Worm (Caenorhabditis elegans) whole organism, midembryonic: ENCODE data around the gene tni-3.

Source experiments
- T22C8.4 ChIP-seq: fragments of 200-800 bp; sonication (Bioruptor generic); IDR thresholded peaks from 2 replicates; pipeline ENCODE4 v1.3.6; 2022; ENCODE audit warnings: missing genetic modification characterization, missing compliant biosample characterization
- cog-1 ChIP-seq: sonication (generic microtip); optimal IDR thresholded peaks from 2 replicates; lab custom pipeline; 2016; ENCODE audit warnings: missing genetic modification characterization, missing compliant biosample characterization
- flt-1 ChIP-seq: fragments of 200-800 bp; sonication (Bioruptor generic); IDR thresholded peaks from 2 replicates; pipeline ENCODE4 v1.3.6; 2022; ENCODE audit warnings: missing genetic modification characterization, missing compliant biosample characterization
- klf-2 ChIP-seq: fragments of 200-800 bp; sonication (Bioruptor generic); conservative IDR thresholded peaks from 2 replicates; pipeline ENCODE4 v1.3.6; 2022; ENCODE audit warnings: missing genetic modification reagents, missing genetic modification characterization, missing compliant biosample characterization
- med-1 ChIP-seq: sonication (generic microtip); optimal IDR thresholded peaks from 2 replicates; lab custom pipeline; 2017; ENCODE audit warnings: missing genetic modification characterization, mild to moderate bottlenecking, missing compliant biosample characterization, antibody characterized with exemption, missing genetic modification reagents; ENCODE audit not compliant: insufficient read depth
- ref-1 ChIP-seq: fragments of 200-800 bp; sonication (Bioruptor generic); conservative IDR thresholded peaks from 2 replicates; pipeline ENCODE4 v1.3.6; 2022; ENCODE audit warnings: missing genetic modification reagents, missing genetic modification characterization, missing compliant biosample characterization
- tab-1 ChIP-seq: fragments of 200-800 bp; sonication (Bioruptor generic); IDR thresholded peaks from 2 replicates; pipeline ENCODE4 v1.3.6; 2022; ENCODE audit warnings: missing genetic modification characterization, missing compliant biosample characterization
- ztf-23 ChIP-seq: fragments of 200-800 bp; sonication (Bioruptor generic); IDR thresholded peaks from 2 replicates; pipeline ENCODE4 v1.3.6; 2022; ENCODE audit warnings: missing genetic modification reagents, missing genetic modification characterization, missing compliant biosample characterization
- ztf-29 ChIP-seq: fragments of 200-800 bp; sonication (Bioruptor generic); IDR thresholded peaks from 2 replicates; pipeline ENCODE4 v1.3.6; 2022; ENCODE audit warnings: missing genetic modification reagents, missing genetic modification characterization, missing compliant biosample characterization

Gene tni-3

ce11 chrV:16834989-16835388, at the start of gene tni-3:
Gene tni-3, minus strand, starts transcription at chrV:16835128.
- TF ChIP-seq flt-1 (no peak), med-1 (GFP tag; lab: Kevin White, UChicago) (no peak), ref-1 (no peak), tab-1 (GFP tag; lab: Robert Waterston, UW) (no peak), ztf-29 (GFP tag; lab: Robert Waterston, UW) (no peak), T22C8.4 (GFP tag; lab: Robert Waterston, UW) (no peak), cog-1 (tag; lab: Kevin White, UChicago) (no peak), ztf-23 (GFP tag; lab: Robert Waterston, UW) (no peak), klf-2 (GFP tag; lab: Robert Waterston, UW) (no peak)

- TF ChIP-seq tab-1 (GFP tag; lab: Robert Waterston, UW), result no peak
- TF ChIP-seq klf-2 (GFP tag; lab: Robert Waterston, UW), result no peak
- no peak for TF ChIP-seq ztf-29 (GFP tag; lab: Robert Waterston, UW)
- no peak for TF ChIP-seq ref-1
- no peak for TF ChIP-seq ztf-23 (GFP tag; lab: Robert Waterston, UW)
Observed at ce11 chrV:16882260-16882918, 47.5 kb upstream of the tni-3 start, which contains the start of the genes F09C6.11 and F09C6.12. Gene F09C6.11, minus strand, starts transcription at chrV:16882310. Gene F09C6.12, plus strand, starts transcription at chrV:16882868.

ce11 chrV:16880679-16881078, 45.8 kb upstream of the tni-3 start, which contains the start of gene F09C6.14:
Gene F09C6.14, plus strand, starts transcription at chrV:16880979.
- no peak for TF ChIP-seq ztf-29 (GFP tag; lab: Robert Waterston, UW)

DNA sequence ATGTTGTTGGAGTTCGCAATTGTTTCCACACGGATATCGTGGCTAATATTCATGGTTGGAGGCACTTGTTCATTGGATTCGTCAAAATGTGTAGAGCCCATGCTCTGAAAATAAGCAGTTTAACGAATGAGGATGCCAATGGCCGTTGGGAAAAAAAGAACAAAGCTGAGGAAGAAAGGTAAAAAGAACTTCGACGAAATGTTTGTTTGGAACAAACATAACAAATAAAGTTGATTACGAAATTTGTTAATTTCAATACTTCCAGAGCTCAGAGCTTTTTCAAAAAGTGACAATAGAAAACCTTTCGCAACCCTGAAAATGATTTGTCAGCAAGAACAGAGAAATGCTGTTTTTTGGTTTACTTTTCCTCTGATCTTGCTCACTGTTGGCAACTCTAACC, 45.1 kb upstream of the tni-3 start, which contains the start of gene F09C6.3:
TSS of gene F09C6.3 (minus strand) at position 101 of the 400 bp plus-strand sequence.
- TF ChIP-seq tab-1 (GFP tag; lab: Robert Waterston, UW) (no peak), flt-1 (no peak), ztf-29 (GFP tag; lab: Robert Waterston, UW) (no peak), T22C8.4 (GFP tag; lab: Robert Waterston, UW) (no peak), ref-1 (no peak), ztf-23 (GFP tag; lab: Robert Waterston, UW) (no peak), klf-2 (GFP tag; lab: Robert Waterston, UW) (no peak), cog-1 (tag; lab: Kevin White, UChicago) (no peak), med-1 (GFP tag; lab: Kevin White, UChicago) (no peak)

DNA sequence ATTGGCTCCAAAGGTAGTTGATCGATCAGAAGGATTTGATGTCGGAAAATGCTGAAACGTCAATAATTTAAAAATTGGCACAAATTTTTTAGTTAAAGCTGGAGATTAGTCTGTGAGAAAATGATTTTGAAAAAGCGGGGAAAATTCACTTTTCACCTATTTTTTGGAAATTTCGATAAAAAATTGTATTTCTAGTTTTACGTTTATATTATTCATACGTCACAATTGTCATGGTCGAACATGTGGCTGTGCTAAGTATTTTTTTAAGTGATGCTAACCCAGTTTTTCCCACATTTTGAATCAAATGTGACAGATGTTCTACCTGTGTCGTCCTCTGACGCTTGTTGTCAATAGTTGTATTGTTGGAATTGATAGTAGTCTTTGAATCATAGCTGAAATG, 44.6 kb upstream of the tni-3 start:
- TF ChIP-seq ref-1 (no peak), ztf-29 (GFP tag; lab: Robert Waterston, UW) (no peak), flt-1 (no peak), cog-1 (tag; lab: Kevin White, UChicago) (no peak), T22C8.4 (GFP tag; lab: Robert Waterston, UW) (no peak), tab-1 (GFP tag; lab: Robert Waterston, UW) (no peak), ztf-23 (GFP tag; lab: Robert Waterston, UW) (no peak), klf-2 (GFP tag; lab: Robert Waterston, UW) (no peak)

DNA sequence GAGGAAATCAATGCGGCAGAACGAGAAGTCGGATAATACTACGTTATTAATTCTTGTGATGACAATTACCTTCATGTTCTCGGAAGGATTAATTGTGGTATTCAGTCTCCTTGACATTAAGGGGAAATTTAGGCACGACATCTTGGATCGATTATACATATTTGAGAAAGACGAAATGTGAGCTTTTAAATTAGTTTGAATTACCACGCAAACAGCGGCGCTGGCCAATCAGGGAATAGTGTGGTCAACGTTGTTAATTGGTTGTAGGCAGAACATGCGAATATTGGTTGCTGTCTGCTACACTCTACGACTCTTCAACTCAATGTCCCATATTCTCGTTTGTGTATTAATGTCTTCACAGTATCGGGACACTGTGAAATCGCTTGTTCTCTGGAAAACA, 40.0 kb upstream of the tni-3 start, which contains the start of gene F49A5.10:
TSS of gene F49A5.10 (plus strand) at position 301 of the 400 bp plus-strand sequence.
- TF ChIP-seq flt-1 (no peak), ref-1 (no peak), T22C8.4 (GFP tag; lab: Robert Waterston, UW) (no peak), ztf-29 (GFP tag; lab: Robert Waterston, UW) (no peak), tab-1 (GFP tag; lab: Robert Waterston, UW) (no peak), ztf-23 (GFP tag; lab: Robert Waterston, UW) (no peak), klf-2 (GFP tag; lab: Robert Waterston, UW) (no peak), med-1 (GFP tag; lab: Kevin White, UChicago) (no peak)

DNA sequence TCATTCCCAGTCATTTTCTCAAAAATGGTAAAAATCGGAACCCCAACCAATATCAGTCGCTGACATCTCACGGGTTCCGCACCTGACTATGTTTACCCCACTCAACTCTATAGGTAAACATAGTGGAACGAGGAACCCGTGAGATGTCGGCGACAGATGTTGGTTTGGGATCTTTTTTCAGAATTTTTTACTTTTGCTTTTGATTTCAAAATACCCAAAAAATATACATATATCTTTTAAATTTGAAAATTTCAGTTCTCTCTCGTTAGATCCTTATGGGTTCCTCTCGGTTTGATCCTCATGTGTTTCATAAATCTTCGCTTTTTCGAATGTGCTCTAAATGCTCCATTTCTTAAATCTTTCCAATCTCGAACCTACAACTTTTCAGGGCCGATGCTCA, 38.7 kb upstream of the tni-3 start, which contains the start of gene srw-23:
TSS of gene srw-23 (plus strand) at position 301 of the 400 bp plus-strand sequence.
- TF ChIP-seq ztf-23 (GFP tag; lab: Robert Waterston, UW), result no peak
- no peak for TF ChIP-seq cog-1 (tag; lab: Kevin White, UChicago)
- no peak for TF ChIP-seq klf-2 (GFP tag; lab: Robert Waterston, UW)
- no peak for TF ChIP-seq ref-1
- no peak for TF ChIP-seq flt-1
- no peak for TF ChIP-seq ztf-29 (GFP tag; lab: Robert Waterston, UW)
- no peak for TF ChIP-seq med-1 (GFP tag; lab: Kevin White, UChicago)
- TF ChIP-seq T22C8.4 (GFP tag; lab: Robert Waterston, UW), result no peak
- no peak for TF ChIP-seq tab-1 (GFP tag; lab: Robert Waterston, UW)

DNA sequence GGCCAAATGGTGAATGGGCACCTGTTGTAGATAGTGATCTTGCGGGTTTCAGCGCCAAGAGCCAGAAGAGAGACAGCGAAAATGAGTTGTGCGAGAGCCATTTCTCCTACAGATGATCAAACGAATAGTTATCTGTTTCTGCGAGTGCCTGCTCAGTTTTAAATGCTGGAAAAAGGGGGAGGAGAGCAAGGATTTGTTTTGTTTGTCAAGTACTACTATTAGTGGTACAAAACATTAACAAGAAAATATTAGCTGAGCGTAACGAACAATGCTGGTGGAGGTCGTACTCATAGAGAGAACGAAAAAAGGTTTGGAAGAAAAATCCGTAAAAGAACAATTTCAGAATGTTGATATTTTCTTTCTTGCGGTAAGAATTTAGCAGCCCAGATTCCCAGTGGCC, 36.5 kb upstream of the tni-3 start, which contains the start of gene thn-4:
TSS of gene thn-4 (minus strand) at position 101 of the 400 bp plus-strand sequence.
- TF ChIP-seq cog-1 (tag; lab: Kevin White, UChicago) (no peak), ref-1 (no peak), ztf-29 (GFP tag; lab: Robert Waterston, UW) (no peak), med-1 (GFP tag; lab: Kevin White, UChicago) (no peak), klf-2 (GFP tag; lab: Robert Waterston, UW) (no peak), T22C8.4 (GFP tag; lab: Robert Waterston, UW) (no peak), tab-1 (GFP tag; lab: Robert Waterston, UW) (no peak), flt-1 (no peak), ztf-23 (GFP tag; lab: Robert Waterston, UW) (no peak)

DNA sequence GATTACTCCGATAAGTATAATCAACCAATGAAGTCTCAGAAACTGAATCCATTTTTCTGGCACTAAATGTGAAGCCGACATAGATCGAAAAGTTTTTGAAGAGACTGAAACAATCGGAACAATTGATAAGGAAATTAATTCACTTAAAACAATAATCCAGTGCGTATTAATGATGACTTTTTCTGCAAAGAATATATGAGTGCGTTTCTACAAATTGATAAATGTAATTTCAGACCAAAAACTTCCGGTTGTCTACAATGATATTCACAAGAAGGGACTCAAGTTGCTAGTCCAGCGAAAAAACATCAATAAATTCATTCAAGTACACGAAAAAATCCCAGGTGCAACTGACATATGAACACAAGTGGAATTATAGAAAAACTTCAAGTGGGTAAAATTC, 34.8 kb upstream of the tni-3 start, which contains the start of gene clec-33:
TSS of gene clec-33 (minus strand) at position 101 of the 400 bp plus-strand sequence.
- no peak for TF ChIP-seq tab-1 (GFP tag; lab: Robert Waterston, UW)
- TF ChIP-seq ztf-23 (GFP tag; lab: Robert Waterston, UW), result no peak
- no peak for TF ChIP-seq ref-1
- TF ChIP-seq cog-1 (tag; lab: Kevin White, UChicago), result no peak
- no peak for TF ChIP-seq med-1 (GFP tag; lab: Kevin White, UChicago)
- no peak for TF ChIP-seq T22C8.4 (GFP tag; lab: Robert Waterston, UW)
- no peak for TF ChIP-seq ztf-29 (GFP tag; lab: Robert Waterston, UW)
- no peak for TF ChIP-seq flt-1
- TF ChIP-seq klf-2 (GFP tag; lab: Robert Waterston, UW), result no peak
